Fruit fly (Drosophila melanogaster) whole organism, embryonic: ENCODE measurements around the gene Cht5.

Source experiments
- Ada2b ChIP-seq: fragments of 200-800 bp; sonication (Bioruptor generic); IDR thresholded peaks from 2 replicates; pipeline ENCODE4 v1.3.6; 2022; ENCODE audit warnings: missing biosample characterization, missing genetic modification characterization
- Bgb ChIP-seq: fragments of 200-800 bp; sonication (Bioruptor generic); IDR thresholded peaks from 2 replicates; pipeline ENCODE4 v1.3.6; 2022; ENCODE audit warnings: missing biosample characterization, missing genetic modification characterization; ENCODE audit not compliant: partially characterized antibody
- BtbVII ChIP-seq: fragments of 200-800 bp; sonication (Bioruptor generic); optimal IDR thresholded peaks from 3 replicates; lab custom pipeline; 2017; ENCODE audit warnings: missing biosample characterization, mild to moderate bottlenecking, missing genetic modification characterization
- CG10431 ChIP-seq: fragments of 200-800 bp; sonication (Bioruptor generic); optimal IDR thresholded peaks from 3 replicates; lab custom pipeline; 2018; ENCODE audit warnings: missing biosample characterization, mild to moderate bottlenecking, missing genetic modification characterization
- CG10565 ChIP-seq: fragments of 200-800 bp; sonication (Bioruptor generic); optimal IDR thresholded peaks from 3 replicates; lab custom pipeline; 2016; ENCODE audit warnings: missing biosample characterization, mild to moderate bottlenecking, missing genetic modification characterization
- CG10654 ChIP-seq: fragments of 200-800 bp; sonication (Bioruptor generic); optimal IDR thresholded peaks from 2 replicates; lab custom pipeline; 2016; ENCODE audit warnings: missing biosample characterization, missing genetic modification characterization
- CG12659 ChIP-seq: fragments of 200-800 bp; sonication (Bioruptor generic); optimal IDR thresholded peaks from 3 replicates; lab custom pipeline; 2017; ENCODE audit warnings: mild to moderate bottlenecking, missing biosample characterization, missing genetic modification reagents, missing genetic modification characterization
- CG14860 ChIP-seq: fragments of 200-800 bp; sonication (Bioruptor generic); IDR thresholded peaks from 3 replicates; pipeline ENCODE4 v1.3.6; 2022; ENCODE audit warnings: missing biosample characterization, missing genetic modification characterization; ENCODE audit not compliant: partially characterized antibody
- CG15011 ChIP-seq: fragments of 200-800 bp; sonication (Bioruptor generic); optimal IDR thresholded peaks from 3 replicates; lab custom pipeline; 2018; ENCODE audit warnings: missing biosample characterization, mild to moderate bottlenecking, missing genetic modification characterization
- CG15269 ChIP-seq: fragments of 200-800 bp; sonication (Bioruptor generic); optimal IDR thresholded peaks from 2 replicates; lab custom pipeline; 2018; ENCODE audit warnings: missing biosample characterization, mild to moderate bottlenecking, missing genetic modification characterization, moderate library complexity
- CG16863 ChIP-seq: fragments of 200-800 bp; sonication (Bioruptor generic); optimal IDR thresholded peaks from 3 replicates; lab custom pipeline; 2016; ENCODE audit warnings: missing biosample characterization, missing genetic modification characterization
- CG17186 ChIP-seq: fragments of 200-800 bp; sonication (Bioruptor generic); optimal IDR thresholded peaks from 3 replicates; lab custom pipeline; 2017; ENCODE audit warnings: missing biosample characterization, missing genetic modification reagents, missing genetic modification characterization
- CG18619 ChIP-seq: fragments of 200-800 bp; sonication (Bioruptor generic); optimal IDR thresholded peaks from 3 replicates; lab custom pipeline; 2017; ENCODE audit warnings: missing biosample characterization, mild to moderate bottlenecking, missing genetic modification characterization
- CG2202 ChIP-seq: fragments of 200-800 bp; sonication (Bioruptor generic); optimal IDR thresholded peaks from 2 replicates; lab custom pipeline; 2018; ENCODE audit warnings: missing biosample characterization, mild to moderate bottlenecking, missing genetic modification characterization
- CG32532 ChIP-seq: fragments of 200-800 bp; sonication (Bioruptor generic); IDR thresholded peaks from 2 replicates; pipeline ENCODE4 v1.3.6; 2022; ENCODE audit warnings: missing biosample characterization, missing genetic modification characterization
- CG42726 ChIP-seq: fragments of 200-800 bp; sonication (Bioruptor generic); IDR thresholded peaks from 2 replicates; pipeline ENCODE4 v1.3.6; 2022; ENCODE audit warnings: missing biosample characterization, missing genetic modification characterization; ENCODE audit not compliant: partially characterized antibody
- CG4282 ChIP-seq: fragments of 200-800 bp; sonication (Bioruptor generic); optimal IDR thresholded peaks from 2 replicates; lab custom pipeline; 2016; ENCODE audit warnings: missing biosample characterization, missing genetic modification characterization
- CG4404 ChIP-seq: fragments of 200-800 bp; sonication (Bioruptor generic); IDR thresholded peaks from 2 replicates; pipeline ENCODE4 v1.3.6; 2022; ENCODE audit warnings: missing biosample characterization, missing genetic modification characterization
- CG4617 ChIP-seq: fragments of 200-800 bp; sonication (Bioruptor generic); optimal IDR thresholded peaks from 3 replicates; lab custom pipeline; 2016; ENCODE audit warnings: missing biosample characterization, missing genetic modification characterization, borderline replicate concordance
- CG6791 ChIP-seq: fragments of 200-800 bp; sonication (Bioruptor generic); IDR thresholded peaks from 3 replicates; pipeline ENCODE4 v1.3.6; 2022; ENCODE audit warnings: missing biosample characterization, missing genetic modification characterization; ENCODE audit not compliant: partially characterized antibody
- CG7987 ChIP-seq: fragments of 200-800 bp; sonication (Bioruptor generic); optimal IDR thresholded peaks from 2 replicates; lab custom pipeline; 2018; ENCODE audit warnings: missing biosample characterization, mild to moderate bottlenecking, missing genetic modification characterization, moderate library complexity
- CG9797 ChIP-seq: fragments of 200-800 bp; sonication (Bioruptor generic); optimal IDR thresholded peaks from 3 replicates; lab custom pipeline; 2018; ENCODE audit warnings: missing biosample characterization, mild to moderate bottlenecking, missing genetic modification characterization
- Chrac-16 ChIP-seq: fragments of 200-800 bp; sonication (Bioruptor generic); optimal IDR thresholded peaks from 3 replicates; lab custom pipeline; 2016; ENCODE audit warnings: missing biosample characterization, missing genetic modification characterization
- Dad ChIP-seq: fragments of 200-800 bp; sonication (Bioruptor generic); optimal IDR thresholded peaks from 3 replicates; lab custom pipeline; 2016; ENCODE audit warnings: missing biosample characterization, missing genetic modification characterization
- Dip2 ChIP-seq: fragments of 200-800 bp; sonication (Bioruptor generic); IDR thresholded peaks from 2 replicates; pipeline ENCODE4 v1.3.6; 2022; ENCODE audit warnings: missing biosample characterization, missing genetic modification characterization
- E2f1 ChIP-seq: fragments of 200-800 bp; sonication (Bioruptor generic); IDR thresholded peaks from 2 replicates; pipeline ENCODE4 v1.3.6; 2022; ENCODE audit warnings: missing biosample characterization, missing genetic modification characterization
- Fer3 ChIP-seq: fragments of 200-800 bp; sonication (Bioruptor generic); optimal IDR thresholded peaks from 2 replicates; lab custom pipeline; 2018; ENCODE audit warnings: missing biosample characterization, mild to moderate bottlenecking, missing genetic modification characterization, moderate library complexity
- H15 ChIP-seq: fragments of 200-800 bp; sonication (Bioruptor generic); IDR thresholded peaks from 3 replicates; pipeline ENCODE4 v1.3.6; 2022; ENCODE audit warnings: missing biosample characterization, missing genetic modification characterization
- MTF-1 ChIP-seq: fragments of 200-800 bp; sonication (Bioruptor generic); optimal IDR thresholded peaks from 2 replicates; lab custom pipeline; 2018; ENCODE audit warnings: missing biosample characterization, mild to moderate bottlenecking, missing genetic modification characterization, borderline replicate concordance
- Nf-YB ChIP-seq: fragments of 200-800 bp; sonication (Bioruptor generic); optimal IDR thresholded peaks from 3 replicates; lab custom pipeline; 2019; ENCODE audit warnings: missing biosample characterization, mild to moderate bottlenecking, missing genetic modification characterization, moderate library complexity
- Ravus ChIP-seq: fragments of 200-800 bp; sonication (Bioruptor generic); IDR thresholded peaks from 2 replicates; pipeline ENCODE4 v1.3.6; 2022; ENCODE audit warnings: missing biosample characterization, missing genetic modification characterization
- Six4 ChIP-seq: fragments of 200-800 bp; sonication (Bioruptor generic); optimal IDR thresholded peaks from 2 replicates; lab custom pipeline; 2016; ENCODE audit warnings: missing biosample characterization, missing genetic modification characterization
- Sry-δ ChIP-seq: fragments of 200-800 bp; sonication (Bioruptor generic); optimal IDR thresholded peaks from 2 replicates; lab custom pipeline; 2016; ENCODE audit warnings: missing biosample characterization, missing genetic modification characterization
- ac ChIP-seq: fragments of 200-800 bp; sonication (Bioruptor generic); optimal IDR thresholded peaks from 3 replicates; lab custom pipeline; 2017; ENCODE audit warnings: missing biosample characterization, mild to moderate bottlenecking, missing genetic modification characterization
- ase ChIP-seq: fragments of 200-800 bp; sonication (Bioruptor generic); IDR thresholded peaks from 3 replicates; pipeline ENCODE4 v1.3.6; 2022; ENCODE audit warnings: missing biosample characterization, missing genetic modification characterization
- bigmax ChIP-seq: fragments of 200-800 bp; sonication (Bioruptor generic); optimal IDR thresholded peaks from 2 replicates; lab custom pipeline; 2018; ENCODE audit warnings: missing biosample characterization, mild to moderate bottlenecking, missing genetic modification characterization
- btn ChIP-seq: fragments of 200-800 bp; sonication (Bioruptor generic); optimal IDR thresholded peaks from 2 replicates; lab custom pipeline; 2016; ENCODE audit warnings: missing biosample characterization, missing genetic modification characterization
- caup ChIP-seq: fragments of 200-800 bp; sonication (Bioruptor generic); optimal IDR thresholded peaks from 3 replicates; lab custom pipeline; 2017; ENCODE audit warnings: missing biosample characterization, mild to moderate bottlenecking, missing genetic modification characterization, moderate library complexity; ENCODE audit not compliant: severe bottlenecking
- chif ChIP-seq, 2 experiments: fragments of 200-800 bp; sonication (Bioruptor generic); optimal IDR thresholded peaks; 3 replicates each; lab custom pipeline; 2016; ENCODE audit warnings: missing biosample characterization in 2 of 2, missing genetic modification characterization in 2 of 2
- chm ChIP-seq: fragments of 200-800 bp; sonication (Bioruptor generic); IDR thresholded peaks from 2 replicates; pipeline ENCODE4 v1.3.6; 2022; ENCODE audit warnings: missing biosample characterization, missing genetic modification characterization
- dysf ChIP-seq: fragments of 200-800 bp; sonication (Bioruptor generic); IDR thresholded peaks from 3 replicates; pipeline ENCODE4 v1.3.6; 2022; ENCODE audit warnings: missing biosample characterization, missing genetic modification characterization
- eyg ChIP-seq: fragments of 200-800 bp; sonication (Bioruptor generic); optimal IDR thresholded peaks from 3 replicates; lab custom pipeline; 2016; ENCODE audit warnings: missing biosample characterization, missing genetic modification characterization
- knrl ChIP-seq: fragments of 200-800 bp; sonication (Bioruptor generic); IDR thresholded peaks from 3 replicates; pipeline ENCODE4 v1.3.6; 2022; ENCODE audit warnings: missing biosample characterization, missing genetic modification characterization; ENCODE audit not compliant: partially characterized antibody
- otp ChIP-seq: fragments of 200-800 bp; sonication (Bioruptor generic); IDR thresholded peaks from 3 replicates; pipeline ENCODE4, ENCODE4 v1.3.6; 2022; ENCODE audit warnings: missing biosample characterization, missing genetic modification characterization
- rib ChIP-seq: fragments of 200-800 bp; sonication (Bioruptor generic); IDR thresholded peaks from 2 replicates; pipeline ENCODE4 v1.3.6; 2022; ENCODE audit warnings: missing biosample characterization, missing genetic modification characterization
- schlank ChIP-seq: fragments of 200-800 bp; sonication (Bioruptor generic); optimal IDR thresholded peaks from 2 replicates; lab custom pipeline; 2018; ENCODE audit warnings: missing biosample characterization, mild to moderate bottlenecking, missing genetic modification characterization
- tll ChIP-seq, 2 experiments: fragments of 200-800 bp in 1 of 2; fragments of >200 bp in 1 of 2; sonication (Bioruptor generic) in 1 of 2; optimal IDR thresholded peaks; 2 replicates each; lab custom pipeline; 2017 to 2019; ENCODE audit warnings: missing biosample characterization in 2 of 2, missing genetic modification characterization in 2 of 2, mild to moderate bottlenecking in 1 of 2, moderate library complexity in 1 of 2
- unc-4 ChIP-seq: fragments of 200-800 bp; sonication (Bioruptor generic); IDR thresholded peaks from 2 replicates; pipeline ENCODE4 v1.3.6; 2022; ENCODE audit warnings: missing biosample characterization, missing genetic modification characterization; ENCODE audit not compliant: partially characterized antibody
- usp ChIP-seq: fragments of >200 bp; optimal IDR thresholded peaks from 2 replicates; lab custom pipeline; 2017; ENCODE audit warnings: missing biosample characterization, missing genetic modification characterization

Gene Cht5

dm6 chr3R:13793979-13794665, 26.8 kb downstream of the Cht5 start (continued):
- TF ChIP-seq CG10565 (GFP tag; lab: Kevin White, UChicago) = no peak
- TF ChIP-seq CG32532 (GFP tag; lab: Robert Waterston, UW) = no peak
- no peak for TF ChIP-seq schlank (tag; lab: Kevin White, UChicago)
- no peak for TF ChIP-seq CG4282
- no peak for TF ChIP-seq MTF-1 (GFP tag; lab: Kevin White, UChicago)
- no peak for TF ChIP-seq Sry-δ (GFP tag; lab: Kevin White, UChicago)
- peak; percentile 12 for TF ChIP-seq Fer3 (tag; lab: Kevin White, UChicago)
- no peak for TF ChIP-seq Dip2
- TF ChIP-seq Chrac-16 (GFP tag; lab: Kevin White, UChicago) = peak; percentile 32
- TF ChIP-seq CG10654 (GFP tag; lab: Kevin White, UChicago) = peak; percentile 38
- TF ChIP-seq otp (GFP tag; lab: Robert Waterston, UW) = 0 out of 3 replicates have a peak, but pooled peaks have one; percentile 35
- TF ChIP-seq CG9797 (GFP tag; lab: Kevin White, UChicago) = no peak
- peak; percentile 43 for TF ChIP-seq CG18619
- no peak for TF ChIP-seq eyg (GFP tag; lab: Kevin White, UChicago)
- no peak for TF ChIP-seq CG7987 (GFP tag; lab: Kevin White, UChicago)
- TF ChIP-seq CG42726 (GFP tag; lab: Robert Waterston, UW) = no peak
- TF ChIP-seq Bgb = no peak
- no peak for TF ChIP-seq CG16863 (GFP tag; lab: Kevin White, UChicago)
- peak; percentile 61; the same call in 2 of the 3 replicates for TF ChIP-seq H15 (GFP tag; lab: Robert Waterston, UW)
- peak; percentile 37 for TF ChIP-seq CG12659
- TF ChIP-seq CG4404 (GFP tag; lab: Robert Waterston, UW) = no peak
- TF ChIP-seq CG2202 (tag; lab: Kevin White, UChicago) = peak; percentile 70
- TF ChIP-seq knrl = no peak
- TF ChIP-seq dysf (GFP tag; lab: Robert Waterston, UW) = peak; percentile 62
- TF ChIP-seq CG15269 = peak; percentile 62
- peak; percentile 31; the same call in 1 of the 2 replicates for TF ChIP-seq chm
- TF ChIP-seq ase (GFP tag; lab: Robert Waterston, UW) = peak; percentile 57; the same call in 1 of the 3 replicates
- TF ChIP-seq CG4617 = peak; percentile 6
- no peak for TF ChIP-seq CG6791 (GFP tag; lab: Robert Waterston, UW)
- TF ChIP-seq CG10431 (GFP tag; lab: Kevin White, UChicago) = peak; percentile 64
- peak; percentile 15 for TF ChIP-seq caup (GFP tag; lab: Kevin White, UChicago)
- TF ChIP-seq Six4 (GFP tag; lab: Kevin White, UChicago) = peak; percentile 40
- no peak for TF ChIP-seq Ravus (GFP tag; lab: Robert Waterston, UW)
- TF ChIP-seq BtbVII (GFP tag; lab: Kevin White, UChicago) = no peak
- TF ChIP-seq btn (GFP tag; lab: Kevin White, UChicago) = no peak
- TF ChIP-seq Ada2b = peak; percentile 56
- no peak for TF ChIP-seq rib
- no peak for TF ChIP-seq Dad
- no peak for TF ChIP-seq usp (GFP tag; lab: Kevin White, UChicago)
- peak; percentile 25; the same call in 1 of the 2 replicates for TF ChIP-seq E2f1
- TF ChIP-seq ac = no peak
- TF ChIP-seq tll (GFP tag; optimal IDR thresholded peaks at IDR 0.05; lab: Kevin White, UChicago) = no peak
- peak; percentile 29 for TF ChIP-seq Nf-YB (GFP tag; lab: Kevin White, UChicago)
- TF ChIP-seq unc-4 (GFP tag; lab: Robert Waterston, UW) = no peak
- no peak for TF ChIP-seq bigmax (GFP tag; lab: Kevin White, UChicago)
- TF ChIP-seq CG17186 (GFP tag; lab: Kevin White, UChicago) = peak; percentile 37
- peak in 1 of 2 experiments; percentile 5 for TF ChIP-seq chif (GFP tag; optimal IDR thresholded peaks at IDR 0.05; lab: Kevin White, UChicago)
- peak; percentile 11 for TF ChIP-seq CG15011 (GFP tag; lab: Kevin White, UChicago)
- no peak for TF ChIP-seq CG14860
